Worm (Caenorhabditis elegans): ENCODE results near the gene cyp-35B3.

The cyp-35B3 gene

ce11 chrV:3963715-3964114, 18.6 kb downstream of the cyp-35B3 start, which contains the start of gene cyp-34A7:
TSS of gene cyp-34A7 (minus strand) at chrV:3963815.
- TF ChIP-seq nhr-2 (tag; optimal IDR thresholded peaks at IDR 0.05) (no peak), elt-1 (tag; optimal IDR thresholded peaks at IDR 0.05; ENCODE audit: borderline replicate concordance, insufficient read depth) (no peak), lin-13 (tag; optimal IDR thresholded peaks at IDR 0.05) (no peak), ceh-43 (GFP tag; optimal IDR thresholded peaks at IDR 0.05) (no peak), zip-8 (tag; optimal IDR thresholded peaks at IDR 0.05) (no peak), mep-1 (tag; optimal IDR thresholded peaks at IDR 0.05) (no peak), nhr-237 (tag; optimal IDR thresholded peaks at IDR 0.05) (no peak)

DNA sequence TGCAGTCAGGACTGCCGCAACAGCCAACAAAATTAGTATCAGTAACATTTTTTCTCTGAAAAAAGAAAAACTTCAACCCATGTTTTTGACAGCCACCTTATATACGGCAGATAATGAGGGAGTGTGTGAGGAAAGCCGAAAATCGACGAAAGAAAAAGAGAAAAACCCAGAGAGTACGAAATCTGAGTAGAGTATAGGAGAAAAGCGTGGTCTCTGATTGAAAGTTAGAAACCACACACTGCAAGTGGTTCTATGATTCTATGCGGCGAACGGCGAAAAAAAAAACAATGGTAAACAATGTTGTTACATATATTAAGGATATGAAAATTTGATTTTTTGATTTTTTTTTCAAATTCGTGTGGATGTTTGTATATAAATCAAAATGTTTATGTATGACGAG, 22.6 kb downstream of the cyp-35B3 start, which contains the start of gene cyp-34A8:
Gene cyp-34A8 (minus strand): TSS at position 62 of the 400 bp plus-strand sequence.
- TF ChIP-seq ztf-11 (tag; optimal IDR thresholded peaks at IDR 0.05): no peak
- no peak for TF ChIP-seq ceh-43 (GFP tag; optimal IDR thresholded peaks at IDR 0.05)
- no peak for TF ChIP-seq ces-1 (GFP tag; optimal IDR thresholded peaks at IDR 0.05)
- no peak for TF ChIP-seq lsy-2 (tag; optimal IDR thresholded peaks at IDR 0.05)
- TF ChIP-seq unc-120 (tag; optimal IDR thresholded peaks at IDR 0.05; ENCODE audit: poor library complexity, severe bottlenecking): no peak

DNA sequence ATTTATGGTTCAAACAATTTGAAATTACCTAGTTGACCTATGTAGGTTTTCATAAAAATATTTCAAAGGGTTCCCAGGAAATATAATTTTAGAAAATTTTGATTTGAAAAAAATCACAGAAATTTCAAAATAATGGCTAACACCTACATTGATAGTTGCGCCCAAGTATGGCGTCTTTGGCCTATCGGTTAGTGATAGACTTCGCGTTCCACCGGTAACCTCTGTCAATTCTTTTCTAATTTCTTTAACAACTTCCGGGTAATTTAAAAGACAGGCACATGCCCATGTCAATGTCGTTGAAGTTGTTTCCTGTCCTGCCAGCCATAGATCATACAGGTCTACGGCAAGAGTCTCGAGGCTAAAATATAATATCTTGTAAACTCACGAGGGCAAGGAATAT, 23.8 kb downstream of the cyp-35B3 start:
- TF ChIP-seq sptf-1 (tag; optimal IDR thresholded peaks at IDR 0.05) (no peak), unc-39 (tag; optimal IDR thresholded peaks at IDR 0.05) (no peak), cnd-1 (tag; optimal IDR thresholded peaks at IDR 0.05) (no peak), lsy-2 (tag; optimal IDR thresholded peaks at IDR 0.05) (no peak), nhr-28 (tag; optimal IDR thresholded peaks at IDR 0.05) (no peak), nhr-2 (tag; optimal IDR thresholded peaks at IDR 0.05) (no peak), ceh-39 (tag; optimal IDR thresholded peaks at IDR 0.05) (no peak)

DNA sequence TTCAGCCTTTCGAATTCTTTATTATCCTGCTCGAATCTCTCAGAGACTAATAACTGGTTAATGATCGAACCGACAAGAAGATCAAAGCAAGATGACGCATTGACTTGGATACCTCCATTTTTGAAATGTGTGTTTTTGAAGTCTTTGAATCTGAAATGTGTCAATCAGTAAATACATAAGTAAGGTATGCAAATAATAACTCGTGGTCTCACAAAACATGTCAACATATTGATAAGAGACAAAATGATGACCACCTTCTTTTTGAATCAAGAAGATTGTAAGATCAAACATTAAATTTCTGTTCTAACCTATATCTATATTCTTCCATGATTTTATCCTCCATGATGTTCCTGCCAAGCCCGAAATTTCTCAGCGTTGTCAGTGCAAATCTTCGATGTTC, 24.5 kb downstream of the cyp-35B3 start:
- no peak for TF ChIP-seq sptf-1 (tag; optimal IDR thresholded peaks at IDR 0.05)
- no peak for TF ChIP-seq drap-1 (GFP tag; optimal IDR thresholded peaks at IDR 0.05)
- no peak for TF ChIP-seq ceh-39 (tag; optimal IDR thresholded peaks at IDR 0.05)
- no peak for TF ChIP-seq cnd-1 (tag; optimal IDR thresholded peaks at IDR 0.05)

ce11 chrV:3970410-3970809, 25.3 kb downstream of the cyp-35B3 start, which contains the start of gene cyp-34A9:
TSS of gene cyp-34A9 (minus strand) at chrV:3970540.
- TF ChIP-seq mls-2 (tag; optimal IDR thresholded peaks at IDR 0.05) (no peak), pha-4 (tag; optimal IDR thresholded peaks at IDR 0.05) (no peak)

- TF ChIP-seq zip-8 (tag; optimal IDR thresholded peaks at IDR 0.05) (no peak), ceh-83 (GFP tag; optimal IDR thresholded peaks at IDR 0.05) (no peak)
Measured at ce11 chrV:3972846-3973245, 27.7 kb downstream of the cyp-35B3 start, which contains the start of gene cyp-34A10. TSS of gene cyp-34A10 (minus strand) at chrV:3972991.

DNA sequence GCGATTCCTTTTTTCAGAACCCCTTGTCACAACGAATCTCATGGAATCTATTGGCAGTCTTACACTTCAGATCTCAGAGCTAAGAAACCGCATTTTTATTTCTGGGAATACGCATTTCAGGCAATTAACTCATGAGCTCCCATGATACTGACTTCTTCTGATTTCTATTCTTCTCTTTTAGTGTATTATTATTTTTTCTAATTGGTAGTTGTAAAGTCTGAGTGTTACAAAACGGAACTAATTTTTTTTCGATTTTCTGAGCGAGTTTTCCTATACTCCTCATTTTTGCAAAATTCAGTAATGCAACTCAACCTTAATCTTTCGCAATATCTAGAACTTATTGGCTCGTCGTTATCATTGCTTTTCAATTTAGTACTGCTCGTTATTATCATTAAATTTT, 29.2 kb downstream of the cyp-35B3 start, which contains the start of gene str-82:
Gene str-82 (plus strand): TSS at position 301 of the 400 bp plus-strand sequence.
- TF ChIP-seq ceh-83 (GFP tag; optimal IDR thresholded peaks at IDR 0.05) (no peak), mab-5 (tag; optimal IDR thresholded peaks at IDR 0.05) (no peak), lsy-2 (tag; optimal IDR thresholded peaks at IDR 0.05) (no peak), pha-4 (tag; optimal IDR thresholded peaks at IDR 0.05) (no peak), M03D4.4 (tag; optimal IDR thresholded peaks at IDR 0.05) (no peak), nhr-12 (tag; optimal IDR thresholded peaks at IDR 0.05) (no peak), nhr-2 (tag; optimal IDR thresholded peaks at IDR 0.05) (no peak), bed-3 (GFP tag; optimal IDR thresholded peaks at IDR 0.05) (no peak), ces-1 (GFP tag; optimal IDR thresholded peaks at IDR 0.05) (no peak), unc-62 (GFP tag; optimal IDR thresholded peaks at IDR 0.05) (no peak), tbx-8 (GFP tag; optimal IDR thresholded peaks at IDR 0.05) (no peak), hlh-1 (tag; optimal IDR thresholded peaks at IDR 0.05) (no peak), ceh-43 (GFP tag; optimal IDR thresholded peaks at IDR 0.05) (no peak), unc-39 (tag; optimal IDR thresholded peaks at IDR 0.05) (no peak), ztf-11 (tag; optimal IDR thresholded peaks at IDR 0.05) (no peak), blmp-1 (tag; optimal IDR thresholded peaks at IDR 0.05) (no peak)

Data from whole organism, mixed stage, embryonic.